Worm (Caenorhabditis elegans) whole organism, L4 larva: ENCODE data around the gene ZK899.6.
A peak's percentile ranks its signal among the peaks of the same experiment; 100 is the strongest.

Experiments used
- D1046.2 ChIP-seq: fragments of 200-800 bp; sonication (Bioruptor generic); IDR thresholded peaks from 2 replicates; pipeline ENCODE4 v1.3.6; 2022; ENCODE audit warnings: missing genetic modification characterization, missing compliant biosample characterization
- aha-1 ChIP-seq: fragments of 150-350 bp; peaks from one replicate; lab custom pipeline; 2014; ENCODE audit warnings: missing biosample characterization, missing genetic modification characterization
- attf-4 ChIP-seq: sonication (generic microtip); optimal IDR thresholded peaks from 3 replicates; lab custom pipeline; 2017; ENCODE audit warnings: missing biosample characterization, missing genetic modification characterization
- ceh-62 ChIP-seq: sonication (generic microtip); optimal IDR thresholded peaks from 2 replicates; lab custom pipeline; 2017; ENCODE audit warnings: missing biosample characterization, missing genetic modification characterization
- daf-19 ChIP-seq: fragments of 200-800 bp; sonication (Bioruptor generic); conservative IDR thresholded peaks from 2 replicates; pipeline ENCODE4 v1.3.6; 2022; ENCODE audit warnings: missing genetic modification characterization, missing compliant biosample characterization
- dmd-6 ChIP-seq: fragments of 200-800 bp; sonication (Bioruptor generic); IDR thresholded peaks from 2 replicates; pipeline ENCODE4 v1.3.6; 2022; ENCODE audit warnings: missing genetic modification reagents, missing genetic modification characterization, missing compliant biosample characterization
- dmd-8 ChIP-seq: fragments of 200-800 bp; sonication (Bioruptor generic); IDR thresholded peaks from 2 replicates; pipeline ENCODE4 v1.3.6; 2022; ENCODE audit warnings: missing genetic modification characterization, missing compliant biosample characterization
- egl-27 ChIP-seq: sonication (generic microtip); optimal IDR thresholded peaks from 3 replicates; lab custom pipeline; 2017; ENCODE audit warnings: missing biosample characterization, missing genetic modification reagents, missing genetic modification characterization
- hlh-30 ChIP-seq: sonication (generic microtip); optimal IDR thresholded peaks from 2 replicates; lab custom pipeline; 2017; ENCODE audit warnings: antibody characterized with exemption, mild to moderate bottlenecking, missing genetic modification characterization, missing compliant biosample characterization; ENCODE audit not compliant: insufficient read depth
- hmg-1.1 ChIP-seq: fragments of 200-800 bp; sonication (Bioruptor generic); IDR thresholded peaks from 2 replicates; pipeline ENCODE4 v1.3.6; 2022; ENCODE audit warnings: missing genetic modification reagents, missing genetic modification characterization, missing compliant biosample characterization
- lin-13 ChIP-seq: fragments of 150-350 bp; optimal IDR thresholded peaks from 2 replicates; lab custom pipeline; 2014; ENCODE audit warnings: missing biosample characterization, missing genetic modification reagents, missing genetic modification characterization
- madf-9 ChIP-seq: fragments of 200-800 bp; sonication (Bioruptor generic); conservative IDR thresholded peaks from 2 replicates; pipeline ENCODE4 v1.3.6; 2022; ENCODE audit warnings: missing genetic modification reagents, missing genetic modification characterization, missing compliant biosample characterization
- mes-2 ChIP-seq: sonication (generic microtip); optimal IDR thresholded peaks from 2 replicates; lab custom pipeline; 2016; ENCODE audit warnings: missing genotype, mild to moderate bottlenecking, missing genetic modification characterization, missing compliant biosample characterization; ENCODE audit not compliant: poor library complexity, severe bottlenecking
- nhr-28 ChIP-seq: fragments of 150-350 bp; optimal IDR thresholded peaks from 2 replicates; lab custom pipeline; 2014; ENCODE audit warnings: missing biosample characterization, missing genetic modification characterization
- nhr-41 ChIP-seq: fragments of 200-800 bp; sonication (Bioruptor generic); IDR thresholded peaks from 2 replicates; pipeline ENCODE4 v1.3.6; 2022; ENCODE audit warnings: missing genetic modification reagents, missing genetic modification characterization, missing compliant biosample characterization
- pha-4 ChIP-seq, 2 experiments: fragments of 150-350 bp in 1 of 2; fragments of 200-800 bp in 1 of 2; sonication (Bioruptor generic) in 1 of 2; IDR thresholded peaks in 1 of 2; optimal IDR thresholded peaks in 1 of 2; 2 replicates each; pipeline versions ENCODE4 v1.3.6 to Lab custom; 2014 to 2022; ENCODE audit warnings: missing genetic modification characterization in 2 of 2, missing genetic modification reagents in 2 of 2, missing biosample characterization in 1 of 2, missing compliant biosample characterization in 1 of 2
- php-3 ChIP-seq: fragments of 200-800 bp; sonication (Bioruptor generic); IDR thresholded peaks from 2 replicates; pipeline ENCODE4 v1.3.6; 2022; ENCODE audit warnings: missing genetic modification reagents, missing genetic modification characterization, missing compliant biosample characterization
- rbr-2 ChIP-seq: sonication (generic microtip); optimal IDR thresholded peaks from 2 replicates; lab custom pipeline; 2016; ENCODE audit warnings: missing genotype, missing genetic modification characterization, missing compliant biosample characterization
- snpc-1.2 ChIP-seq: fragments of 200-800 bp; sonication (Bioruptor generic); IDR thresholded peaks from 2 replicates; pipeline ENCODE4 v1.3.6; 2022; ENCODE audit warnings: missing genetic modification reagents, missing genetic modification characterization, missing compliant biosample characterization
- unc-39 ChIP-seq: sonication (generic microtip); optimal IDR thresholded peaks from 2 replicates; lab custom pipeline; 2017; ENCODE audit warnings: missing biosample characterization, missing genetic modification characterization
- unc-62 ChIP-seq, 3 experiments: fragments of 150-350 bp in 1 of 3; sonication (generic microtip); optimal IDR thresholded peaks in 2 of 3; peaks in 1 of 3; 1 replicate in 1 of 3; 2 replicates in 2 of 3; lab custom pipeline; 2014 to 2017; ENCODE audit warnings: missing biosample characterization in 3 of 3, missing genetic modification characterization in 3 of 3, missing genetic modification reagents in 3 of 3, missing genotype in 1 of 3
- zag-1 ChIP-seq: fragments of 150-350 bp; optimal IDR thresholded peaks from 2 replicates; lab custom pipeline; 2014; ENCODE audit warnings: missing biosample characterization, missing genetic modification characterization

ZK899.6 gene

ce11 chrX:9504911-9505397 lies 41.8 kb downstream of the ZK899.6 start:
- TF ChIP-seq mes-2 (tag; lab: Kevin White, UChicago), result peak; percentile 24
- TF ChIP-seq unc-62 (GFP tag; optimal IDR thresholded peaks at IDR 0.05 in 1 of 2; lab: Kevin White, UChicago), result peak in 1 of 2 experiments; percentile 92
- no peak for TF ChIP-seq unc-62 (tag; optimal IDR thresholded peaks at IDR 0.05; lab: Kevin White, UChicago)
- no peak for TF ChIP-seq hmg-1.1 (GFP tag; lab: Robert Waterston, UW)

ce11 chrX:9506341-9506740 lies 43.2 kb downstream of the ZK899.6 start:
- TF ChIP-seq hlh-30 (tag; lab: Kevin White, UChicago) (peak; percentile 48), ceh-62 (tag; lab: Kevin White, UChicago) (no peak)

- TF ChIP-seq daf-19 (GFP tag; lab: Robert Waterston, UW) (no peak), nhr-28 (tag; lab: Kevin White, UChicago) (peak; percentile 13), dmd-6 (no peak), zag-1 (tag; lab: Kevin White, UChicago) (no peak), lin-13 (GFP tag; lab: Kevin White, UChicago) (no peak), pha-4 (GFP tag; IDR thresholded peaks at IDR 0.05; lab: Robert Waterston, UW) (no peak), pha-4 (tag; optimal IDR thresholded peaks at IDR 0.05; lab: Kevin White, UChicago) (no peak), attf-4 (tag; lab: Kevin White, UChicago) (no peak), dmd-8 (GFP tag; lab: Robert Waterston, UW) (no peak), snpc-1.2 (GFP tag; lab: Robert Waterston, UW) (no peak), nhr-41 (GFP tag; lab: Robert Waterston, UW) (no peak), madf-9 (no peak), unc-39 (tag; lab: Kevin White, UChicago) (no peak), rbr-2 (tag; lab: Kevin White, UChicago) (no peak), D1046.2 (no peak), aha-1 (tag; lab: Kevin White, UChicago) (peak; percentile 74), php-3 (GFP tag; lab: Robert Waterston, UW) (no peak)
Observed at ce11 chrX:9508426-9509010, 45.4 kb downstream of the ZK899.6 start.

ce11 chrX:9509516-9509915 lies 46.4 kb downstream of the ZK899.6 start:
- TF ChIP-seq aha-1 (tag; lab: Kevin White, UChicago) (no peak), unc-62 (GFP tag; optimal IDR thresholded peaks at IDR 0.05 in 1 of 2; lab: Kevin White, UChicago) (peak in 1 of 2 experiments; percentile 69), unc-62 (tag; optimal IDR thresholded peaks at IDR 0.05; lab: Kevin White, UChicago) (no peak)

ce11 chrX:9509922-9510321 lies 46.8 kb downstream of the ZK899.6 start:
- TF ChIP-seq pha-4 (GFP tag; IDR thresholded peaks at IDR 0.05; lab: Robert Waterston, UW), result no peak
- TF ChIP-seq pha-4 (tag; optimal IDR thresholded peaks at IDR 0.05; lab: Kevin White, UChicago), result no peak

ce11 chrX:9510448-9510847 lies 47.3 kb downstream of the ZK899.6 start:
- TF ChIP-seq php-3 (GFP tag; lab: Robert Waterston, UW) (no peak), egl-27 (tag; lab: Kevin White, UChicago) (no peak), unc-62 (GFP tag; optimal IDR thresholded peaks at IDR 0.05 in 1 of 2; lab: Kevin White, UChicago) (peak in 1 of 2 experiments; percentile 72), unc-62 (tag; optimal IDR thresholded peaks at IDR 0.05; lab: Kevin White, UChicago) (no peak)

ce11 chrX:9512457-9512856 lies 49.3 kb downstream of the ZK899.6 start:
- no peak for TF ChIP-seq nhr-41 (GFP tag; lab: Robert Waterston, UW)
